Fruit fly (Drosophila melanogaster) whole organism, prepupa: Measurements from ENCODE around the gene cana.
A peak's percentile ranks its signal among the peaks of the same experiment; 100 is the strongest.

Experiments used
- CG11902 ChIP-seq: fragments of 200-800 bp; sonication (Bioruptor generic); optimal IDR thresholded peaks from 3 replicates; lab custom pipeline; 2016; ENCODE audit warnings: missing biosample characterization, missing genetic modification characterization
- CG9139 ChIP-seq: fragments of 200-800 bp; sonication (Bioruptor generic); optimal IDR thresholded peaks from 3 replicates; lab custom pipeline; 2017; ENCODE audit warnings: missing biosample characterization, mild to moderate bottlenecking, missing genetic modification characterization
- Eip78C ChIP-seq: fragments of 200-800 bp; sonication (Bioruptor generic); peaks from one replicate; lab custom pipeline; 2016; ENCODE audit warnings: missing biosample characterization, missing genetic modification characterization
- Eip93F ChIP-seq: fragments of 200-800 bp; sonication (Bioruptor generic); optimal IDR thresholded peaks from 2 replicates; lab custom pipeline; 2016; ENCODE audit warnings: missing biosample characterization, mild to moderate bottlenecking, missing genetic modification characterization
- Hr39 ChIP-seq: fragments of 200-800 bp; sonication (Bioruptor generic); optimal IDR thresholded peaks from 2 replicates; lab custom pipeline; 2016; ENCODE audit warnings: missing biosample characterization, missing genetic modification characterization
- Lpt ChIP-seq: fragments of 200-800 bp; sonication (Bioruptor generic); optimal IDR thresholded peaks from 3 replicates; lab custom pipeline; 2016; ENCODE audit warnings: missing biosample characterization, missing genetic modification characterization
- Sox14 ChIP-seq: fragments of 200-800 bp; sonication (Bioruptor generic); optimal IDR thresholded peaks from 3 replicates; lab custom pipeline; 2016; ENCODE audit warnings: missing biosample characterization, missing genetic modification characterization
- achi ChIP-seq: fragments of 200-800 bp; sonication (Bioruptor generic); optimal IDR thresholded peaks from 3 replicates; lab custom pipeline; 2016; ENCODE audit warnings: missing biosample characterization, missing genetic modification characterization
- dac ChIP-seq: fragments of 200-800 bp; sonication (Bioruptor generic); optimal IDR thresholded peaks from 2 replicates; lab custom pipeline; 2017; ENCODE audit warnings: missing biosample characterization, mild to moderate bottlenecking, missing genetic modification characterization
- fd85E ChIP-seq: fragments of 200-800 bp; sonication (Bioruptor generic); optimal IDR thresholded peaks from 3 replicates; lab custom pipeline; 2016; ENCODE audit warnings: missing biosample characterization, missing genetic modification characterization
- spab ChIP-seq: fragments of 200-800 bp; sonication (Bioruptor generic); optimal IDR thresholded peaks from 2 replicates; lab custom pipeline; 2017; ENCODE audit warnings: missing biosample characterization, mild to moderate bottlenecking, missing genetic modification characterization, missing genetic modification reagents

dm6 chr2L:11326373-11326772 is 56.8 kb downstream of the cana start:
- no peak for TF ChIP-seq fd85E (GFP tag; lab: Kevin White, UChicago)
- peak; percentile 52 for TF ChIP-seq achi
- TF ChIP-seq Hr39 (GFP tag; lab: Kevin White, UChicago) = no peak
- no peak for TF ChIP-seq Sox14 (GFP tag; lab: Kevin White, UChicago)
- TF ChIP-seq dac (GFP tag; lab: Kevin White, UChicago) = no peak
- TF ChIP-seq CG11902 (GFP tag; lab: Kevin White, UChicago) = peak; percentile 69
- TF ChIP-seq Eip78C (GFP tag; lab: Kevin White, UChicago) = peak; percentile 84
- peak; percentile 35 for TF ChIP-seq spab
- TF ChIP-seq CG9139 (GFP tag; lab: Kevin White, UChicago) = no peak
- TF ChIP-seq Eip93F (GFP tag; lab: Kevin White, UChicago) = no peak
- TF ChIP-seq Lpt (GFP tag; lab: Kevin White, UChicago) = no peak
